Fruit fly (Drosophila melanogaster) whole organism, embryonic: ENCODE results near the gene BomT3.

ENCODE experiments used
- Bteb2 ChIP-seq: fragments of 200-800 bp; sonication (Bioruptor generic); optimal IDR thresholded peaks from 2 replicates; lab custom pipeline; 2016; ENCODE audit warnings: missing biosample characterization, missing genetic modification characterization
- CG12104 ChIP-seq: fragments of 200-800 bp; sonication (Bioruptor generic); optimal IDR thresholded peaks from 3 replicates; lab custom pipeline; 2016; ENCODE audit warnings: missing biosample characterization, missing genetic modification characterization
- CG12744 ChIP-seq: fragments of 200-800 bp; sonication (Bioruptor generic); optimal IDR thresholded peaks from 2 replicates; lab custom pipeline; 2016; ENCODE audit warnings: missing biosample characterization, missing genetic modification characterization
- CG12942 ChIP-seq: fragments of 200-800 bp; sonication (Bioruptor generic); optimal IDR thresholded peaks from 3 replicates; lab custom pipeline; 2016; ENCODE audit warnings: missing biosample characterization, missing genetic modification characterization
- CG13894 ChIP-seq: fragments of 200-800 bp; sonication (Bioruptor generic); optimal IDR thresholded peaks from 3 replicates; lab custom pipeline; 2018; ENCODE audit warnings: missing biosample characterization, mild to moderate bottlenecking, missing genetic modification characterization, moderate library complexity
- CG14860 ChIP-seq: fragments of 200-800 bp; sonication (Bioruptor generic); IDR thresholded peaks from 3 replicates; pipeline ENCODE4 v1.3.6; 2022; ENCODE audit warnings: missing biosample characterization, missing genetic modification characterization; ENCODE audit not compliant: partially characterized antibody
- CG15514 ChIP-seq: fragments of 200-800 bp; sonication (Bioruptor generic); optimal IDR thresholded peaks from 3 replicates; lab custom pipeline; 2017; ENCODE audit warnings: missing biosample characterization, missing genetic modification characterization, mild to moderate bottlenecking, moderate library complexity, missing genetic modification reagents
- CG15696 ChIP-seq: fragments of 200-800 bp; sonication (Bioruptor generic); optimal IDR thresholded peaks from 2 replicates; lab custom pipeline; 2019; ENCODE audit warnings: missing biosample characterization, mild to moderate bottlenecking, missing genetic modification characterization, moderate library complexity
- CG17361 ChIP-seq: fragments of 200-800 bp; sonication (Bioruptor generic); IDR thresholded peaks from 3 replicates; pipeline ENCODE4 v1.3.6; 2022; ENCODE audit warnings: missing biosample characterization, missing genetic modification characterization
- CG17568 ChIP-seq: fragments of 200-800 bp; sonication (Bioruptor generic); optimal IDR thresholded peaks from 2 replicates; lab custom pipeline; 2018; ENCODE audit warnings: missing biosample characterization, mild to moderate bottlenecking, missing genetic modification characterization, moderate library complexity
- CG2712 ChIP-seq: fragments of 200-800 bp; optimal IDR thresholded peaks from 3 replicates; lab custom pipeline; 2019; ENCODE audit warnings: missing biosample characterization, mild to moderate bottlenecking, missing genetic modification characterization, moderate library complexity
- CG2875 ChIP-seq: fragments of 200-800 bp; sonication (Bioruptor generic); optimal IDR thresholded peaks from 2 replicates; lab custom pipeline; 2017; ENCODE audit warnings: missing biosample characterization, mild to moderate bottlenecking, missing genetic modification characterization, missing genetic modification reagents
- CG2889 ChIP-seq: fragments of 200-800 bp; sonication (Bioruptor generic); IDR thresholded peaks from 3 replicates; pipeline ENCODE4 v1.3.6; 2022; ENCODE audit warnings: missing biosample characterization, missing genetic modification characterization
- CG3281 ChIP-seq: fragments of 200-800 bp; sonication (Bioruptor generic); optimal IDR thresholded peaks from 3 replicates; lab custom pipeline; 2017; ENCODE audit warnings: missing biosample characterization, mild to moderate bottlenecking, missing genetic modification characterization
- CG4820 ChIP-seq: fragments of 200-800 bp; sonication (Bioruptor generic); optimal IDR thresholded peaks from 3 replicates; lab custom pipeline; 2016; ENCODE audit warnings: missing biosample characterization, missing genetic modification characterization
- CG4854 ChIP-seq: fragments of 200-800 bp; sonication (Bioruptor generic); optimal IDR thresholded peaks from 2 replicates; lab custom pipeline; 2016; ENCODE audit warnings: missing biosample characterization, missing genetic modification characterization, inconsistent platforms
- CG7271 ChIP-seq: fragments of 200-800 bp; sonication (Bioruptor generic); optimal IDR thresholded peaks from 2 replicates; lab custom pipeline; 2018; ENCODE audit warnings: missing biosample characterization, mild to moderate bottlenecking, missing genetic modification characterization, moderate library complexity
- CG7745 ChIP-seq: fragments of 200-800 bp; sonication (Bioruptor generic); optimal IDR thresholded peaks from 2 replicates; lab custom pipeline; 2018; ENCODE audit warnings: missing biosample characterization, mild to moderate bottlenecking, missing genetic modification characterization, moderate library complexity
- CG8765 ChIP-seq: fragments of 200-800 bp; sonication (Bioruptor generic); IDR thresholded peaks from 2 replicates; pipeline ENCODE4 v1.3.6; 2022; ENCODE audit warnings: missing biosample characterization, missing genetic modification characterization
- CG9609 ChIP-seq: fragments of 200-800 bp; sonication (Bioruptor generic); optimal IDR thresholded peaks from 3 replicates; lab custom pipeline; 2016; ENCODE audit warnings: missing biosample characterization, missing genetic modification characterization
- Dll ChIP-seq: fragments of 200-800 bp; sonication (Bioruptor generic); IDR thresholded peaks from 4 replicates; pipeline ENCODE4 v1.3.6; 2022; ENCODE audit warnings: missing biosample characterization, missing genetic modification characterization; ENCODE audit not compliant: partially characterized antibody
- Elba2 ChIP-seq: fragments of 200-800 bp; sonication (Bioruptor generic); optimal IDR thresholded peaks from 3 replicates; lab custom pipeline; 2016; ENCODE audit warnings: missing biosample characterization, missing genetic modification characterization
- HLH3B ChIP-seq: fragments of 200-800 bp; sonication (Bioruptor generic); IDR thresholded peaks from 2 replicates; pipeline ENCODE4 v1.3.6; 2022; ENCODE audit warnings: missing biosample characterization, missing genetic modification characterization
- HmgZ ChIP-seq: fragments of 200-800 bp; sonication (Bioruptor generic); optimal IDR thresholded peaks from 2 replicates; lab custom pipeline; 2018; ENCODE audit warnings: missing biosample characterization, mild to moderate bottlenecking, missing genetic modification characterization
- Hmr ChIP-seq: fragments of 200-800 bp; sonication (Bioruptor generic); optimal IDR thresholded peaks from 3 replicates; lab custom pipeline; 2017; ENCODE audit warnings: mild to moderate bottlenecking, missing biosample characterization, missing genetic modification reagents, missing genetic modification characterization
- Lhr ChIP-seq: fragments of 200-800 bp; sonication (Bioruptor generic); optimal IDR thresholded peaks from 3 replicates; lab custom pipeline; 2017; ENCODE audit warnings: mild to moderate bottlenecking, missing biosample characterization, missing genetic modification reagents, missing genetic modification characterization
- Mrtf ChIP-seq: fragments of 200-800 bp; sonication (Bioruptor generic); IDR thresholded peaks from 3 replicates; pipeline ENCODE4 v1.3.6; 2022; ENCODE audit warnings: missing biosample characterization, missing genetic modification characterization
- NK7.1 ChIP-seq: fragments of 200-800 bp; sonication (Bioruptor generic); optimal IDR thresholded peaks from 3 replicates; lab custom pipeline; 2016; ENCODE audit warnings: missing biosample characterization, missing genetic modification characterization
- Ravus ChIP-seq: fragments of 200-800 bp; sonication (Bioruptor generic); IDR thresholded peaks from 2 replicates; pipeline ENCODE4 v1.3.6; 2022; ENCODE audit warnings: missing biosample characterization, missing genetic modification characterization
- Sox102F ChIP-seq: fragments of 200-800 bp; sonication (Bioruptor generic); optimal IDR thresholded peaks from 2 replicates; lab custom pipeline; 2018; ENCODE audit warnings: missing biosample characterization, mild to moderate bottlenecking, missing genetic modification characterization, moderate library complexity
- TFAM ChIP-seq: fragments of 200-800 bp; sonication (Bioruptor generic); optimal IDR thresholded peaks from 2 replicates; lab custom pipeline; 2017; ENCODE audit warnings: missing biosample characterization, missing genetic modification characterization, inconsistent platforms
- Trl ChIP-seq, 3 experiments: fragments of >200 bp in 2 of 3; fragments of 200-800 bp in 1 of 3; sonication (Bioruptor generic) in 1 of 3; optimal IDR thresholded peaks; 2 replicates in 1 of 3; 3 replicates in 2 of 3; lab custom pipeline; 2016 to 2017; ENCODE audit warnings: missing biosample characterization in 1 of 3, missing genetic modification characterization in 1 of 3
- bigmax ChIP-seq: fragments of 200-800 bp; sonication (Bioruptor generic); optimal IDR thresholded peaks from 2 replicates; lab custom pipeline; 2018; ENCODE audit warnings: missing biosample characterization, mild to moderate bottlenecking, missing genetic modification characterization
- cad ChIP-seq: fragments of >200 bp; optimal IDR thresholded peaks from 2 replicates; lab custom pipeline; 2017; ENCODE audit warnings: missing biosample characterization, missing genetic modification characterization
- cas ChIP-seq: fragments of 200-800 bp; sonication (Bioruptor generic); IDR thresholded peaks from 2 replicates; pipeline ENCODE4 v1.3.6; 2022; ENCODE audit warnings: missing biosample characterization, missing genetic modification characterization
- chm ChIP-seq: fragments of 200-800 bp; sonication (Bioruptor generic); IDR thresholded peaks from 2 replicates; pipeline ENCODE4 v1.3.6; 2022; ENCODE audit warnings: missing biosample characterization, missing genetic modification characterization
- hkb ChIP-seq, 2 experiments: fragments of 200-800 bp in 1 of 2; fragments of >200 bp in 1 of 2; sonication (Bioruptor generic) in 1 of 2; IDR thresholded peaks in 1 of 2; optimal IDR thresholded peaks in 1 of 2; 2 replicates each; pipeline versions ENCODE4 v1.3.6 to Lab custom; 2017 to 2022; ENCODE audit warnings: missing biosample characterization in 1 of 2, missing genetic modification characterization in 1 of 2
- lbe ChIP-seq: fragments of 200-800 bp; sonication (Bioruptor generic); optimal IDR thresholded peaks from 2 replicates; lab custom pipeline; 2016; ENCODE audit warnings: missing biosample characterization, mild to moderate bottlenecking, missing genetic modification characterization
- pho ChIP-seq: fragments of 200-800 bp; sonication (Bioruptor generic); optimal IDR thresholded peaks from 2 replicates; lab custom pipeline; 2016; ENCODE audit warnings: missing biosample characterization, missing genetic modification characterization
- pum ChIP-seq: fragments of 200-800 bp; sonication (Bioruptor generic); optimal IDR thresholded peaks from 2 replicates; lab custom pipeline; 2016; ENCODE audit warnings: missing biosample characterization, missing genetic modification characterization
- slbo ChIP-seq: fragments of 200-800 bp; sonication (Bioruptor generic); IDR thresholded peaks from 2 replicates; pipeline ENCODE4 v1.3.6; 2022; ENCODE audit warnings: missing biosample characterization, missing genetic modification characterization
- slp2 ChIP-seq: fragments of 200-800 bp; sonication (Bioruptor generic); optimal IDR thresholded peaks from 2 replicates; lab custom pipeline; 2016; ENCODE audit warnings: missing biosample characterization, missing genetic modification characterization
- sob ChIP-seq: fragments of 200-800 bp; sonication (Bioruptor generic); IDR thresholded peaks from 2 replicates; pipeline ENCODE4 v1.3.6; 2022; ENCODE audit warnings: missing biosample characterization, missing genetic modification characterization
- stwl ChIP-seq: fragments of 200-800 bp; sonication (Bioruptor generic); optimal IDR thresholded peaks from 3 replicates; lab custom pipeline; 2018; ENCODE audit warnings: missing biosample characterization, mild to moderate bottlenecking, missing genetic modification characterization, moderate library complexity
- toy ChIP-seq: fragments of 200-800 bp; sonication (Bioruptor generic); IDR thresholded peaks from 2 replicates; pipeline ENCODE4 v1.3.6; 2022; ENCODE audit warnings: missing biosample characterization, missing genetic modification characterization
- tup ChIP-seq: fragments of 200-800 bp; sonication (Bioruptor generic); optimal IDR thresholded peaks from 2 replicates; lab custom pipeline; 2016; ENCODE audit warnings: missing biosample characterization, mild to moderate bottlenecking, missing genetic modification characterization, moderate library complexity
- wdn ChIP-seq: fragments of 200-800 bp; sonication (Bioruptor generic); IDR thresholded peaks from 2 replicates; pipeline ENCODE4 v1.3.6; 2022; ENCODE audit warnings: missing biosample characterization, missing genetic modification characterization
- wek ChIP-seq: fragments of 200-800 bp; sonication (Bioruptor generic); optimal IDR thresholded peaks from 3 replicates; lab custom pipeline; 2018; ENCODE audit warnings: missing biosample characterization, mild to moderate bottlenecking, missing genetic modification characterization, moderate library complexity
- yki ChIP-seq: fragments of >200 bp; optimal IDR thresholded peaks from 3 replicates; lab custom pipeline; 2018
- zen2 ChIP-seq: fragments of 200-800 bp; sonication (Bioruptor generic); IDR thresholded peaks from 3 replicates; pipeline ENCODE4 v1.3.6; 2022; ENCODE audit warnings: missing biosample characterization, missing genetic modification characterization; ENCODE audit not compliant: partially characterized antibody
- zfh1 ChIP-seq: fragments of 200-800 bp; sonication (Bioruptor generic); IDR thresholded peaks from 3 replicates; pipeline ENCODE4 v1.3.6; 2022; ENCODE audit warnings: missing biosample characterization, missing genetic modification characterization

BomT3 gene

dm6 chr3R:22121220-22121619 is 35.0 kb upstream of the BomT3 start (continued):
- no peak for TF ChIP-seq CG2875
- TF ChIP-seq CG15696, result peak; percentile 17
- TF ChIP-seq NK7.1 (GFP tag; lab: Kevin White, UChicago), result peak; percentile 14
- no peak for TF ChIP-seq wek (GFP tag; lab: Kevin White, UChicago)
- TF ChIP-seq CG2712 (tag; lab: Kevin White, UChicago), result no peak
- TF ChIP-seq CG17568 (GFP tag; lab: Kevin White, UChicago), result peak; percentile 37
- TF ChIP-seq yki (lab: Kevin White, UChicago), result no peak
- TF ChIP-seq stwl, result no peak
- no peak; the same call in 2 of the 3 replicates for TF ChIP-seq CG17361
- peak; percentile 81 for TF ChIP-seq chm (GFP tag; lab: Robert Waterston, UW)
- peak; percentile 57 for TF ChIP-seq Sox102F (GFP tag; lab: Kevin White, UChicago)
- no peak for TF ChIP-seq CG4820 (GFP tag; lab: Kevin White, UChicago)
- no peak for TF ChIP-seq CG2889 (GFP tag; lab: Robert Waterston, UW)
- no peak for TF ChIP-seq Trl (optimal IDR thresholded peaks at IDR 0.05; lab: Kevin White, UChicago)
- TF ChIP-seq Trl (GFP tag; optimal IDR thresholded peaks at IDR 0.05; lab: Kevin White, UChicago), result no peak
- TF ChIP-seq tup, result no peak
- TF ChIP-seq CG12744 (GFP tag; lab: Kevin White, UChicago), result no peak
- no peak for TF ChIP-seq Lhr (GFP tag; lab: Kevin White, UChicago)
- TF ChIP-seq zen2 (GFP tag; lab: Robert Waterston, UW), result no peak
- TF ChIP-seq pum (GFP tag; lab: Kevin White, UChicago), result no peak
- no peak for TF ChIP-seq slp2
- TF ChIP-seq CG14860 (GFP tag; lab: Robert Waterston, UW), result no peak
- TF ChIP-seq CG4854, result peak; percentile 15
- peak; percentile 10 for TF ChIP-seq CG7271 (tag; lab: Kevin White, UChicago)
- peak; percentile 20 for TF ChIP-seq HmgZ (tag; lab: Kevin White, UChicago)
- TF ChIP-seq zfh1 (GFP tag; lab: Robert Waterston, UW), result no peak
- TF ChIP-seq hkb (optimal IDR thresholded peaks at IDR 0.05; lab: Kevin White, UChicago), result no peak
- TF ChIP-seq hkb (GFP tag; IDR thresholded peaks at IDR 0.05; lab: Robert Waterston, UW), result peak; percentile 44; the same call in 1 of the 2 replicates
- peak; percentile 84 for TF ChIP-seq slbo (GFP tag; lab: Robert Waterston, UW)
- peak; percentile 66 for TF ChIP-seq HLH3B (GFP tag; lab: Robert Waterston, UW)
- no peak for TF ChIP-seq cas (GFP tag; lab: Robert Waterston, UW)
- no peak for TF ChIP-seq Elba2 (GFP tag; lab: Kevin White, UChicago)
- peak; percentile 79 for TF ChIP-seq sob
- TF ChIP-seq Hmr (GFP tag; lab: Kevin White, UChicago), result peak; percentile 60
- TF ChIP-seq CG15514 (GFP tag; lab: Kevin White, UChicago), result peak; percentile 29
- TF ChIP-seq Ravus (GFP tag; lab: Robert Waterston, UW), result no peak
- no peak for TF ChIP-seq CG12942 (GFP tag; lab: Kevin White, UChicago)
- TF ChIP-seq toy, result peak; percentile 49
- no peak for TF ChIP-seq CG9609
- TF ChIP-seq CG7745, result no peak
- no peak; the same call in 1 of the 2 replicates for TF ChIP-seq wdn (GFP tag; lab: Robert Waterston, UW)
- TF ChIP-seq Bteb2, result no peak
- no peak for TF ChIP-seq CG8765 (GFP tag; lab: Robert Waterston, UW)
- no peak for TF ChIP-seq lbe (GFP tag; lab: Kevin White, UChicago)
- no peak for TF ChIP-seq cad (GFP tag; lab: Kevin White, UChicago)
- TF ChIP-seq CG3281 (GFP tag; lab: Kevin White, UChicago), result peak; percentile 86
- TF ChIP-seq CG12104, result peak; percentile 25
- no peak for TF ChIP-seq Dll (GFP tag; lab: Robert Waterston, UW)
- TF ChIP-seq pho, result peak; percentile 11
- TF ChIP-seq Mrtf (GFP tag; lab: Robert Waterston, UW), result peak; percentile 60; the same call in 1 of the 3 replicates
- no peak for TF ChIP-seq TFAM (GFP tag; lab: Kevin White, UChicago)
- TF ChIP-seq CG13894 (tag; lab: Kevin White, UChicago), result no peak
- no peak for TF ChIP-seq bigmax
